Fruit fly (Drosophila melanogaster) whole organism, embryonic: ENCODE data around the gene Jhbp12.

ENCODE experiments used
- Bteb2 ChIP-seq: fragments of 200-800 bp; sonication (Bioruptor generic); optimal IDR thresholded peaks from 2 replicates; lab custom pipeline; 2016; ENCODE audit warnings: missing biosample characterization, missing genetic modification characterization
- CG1024 ChIP-seq: fragments of 200-800 bp; sonication (Bioruptor generic); IDR thresholded peaks from 2 replicates; pipeline ENCODE4 v1.3.6; 2022; ENCODE audit warnings: missing biosample characterization, missing genetic modification characterization
- CG10321 ChIP-seq: fragments of 200-800 bp; sonication (Bioruptor generic); IDR thresholded peaks from 2 replicates; pipeline ENCODE4 v1.3.6; 2022; ENCODE audit warnings: missing biosample characterization, missing genetic modification characterization
- CG11085 ChIP-seq: fragments of 200-800 bp; sonication (Bioruptor generic); IDR thresholded peaks from 2 replicates; pipeline ENCODE4 v1.3.6; 2022; ENCODE audit warnings: missing biosample characterization, missing genetic modification characterization
- CG11093 ChIP-seq: fragments of 200-800 bp; sonication (Bioruptor generic); IDR thresholded peaks from 3 replicates; pipeline ENCODE4 v1.3.6; 2022; ENCODE audit warnings: missing biosample characterization, missing genetic modification characterization
- CG11696 ChIP-seq: fragments of 200-800 bp; sonication (Bioruptor generic); IDR thresholded peaks from 2 replicates; pipeline ENCODE4 v1.3.6; 2022; ENCODE audit warnings: missing biosample characterization, missing genetic modification characterization
- CG12391 ChIP-seq: fragments of 200-800 bp; sonication (Bioruptor generic); optimal IDR thresholded peaks from 3 replicates; lab custom pipeline; 2018; ENCODE audit warnings: missing biosample characterization, mild to moderate bottlenecking, missing genetic modification characterization, moderate library complexity
- CG13894 ChIP-seq: fragments of 200-800 bp; sonication (Bioruptor generic); optimal IDR thresholded peaks from 3 replicates; lab custom pipeline; 2018; ENCODE audit warnings: missing biosample characterization, mild to moderate bottlenecking, missing genetic modification characterization, moderate library complexity
- CG14014 ChIP-seq: fragments of 200-800 bp; sonication (Bioruptor generic); IDR thresholded peaks from 2 replicates; pipeline ENCODE4 v1.3.6; 2022; ENCODE audit warnings: missing biosample characterization, missing genetic modification characterization
- CG14441 ChIP-seq: fragments of 200-800 bp; sonication (Bioruptor generic); IDR thresholded peaks from 2 replicates; pipeline ENCODE4 v1.3.6; 2022; ENCODE audit warnings: missing biosample characterization, missing genetic modification characterization
- CG14965 ChIP-seq: fragments of 200-800 bp; sonication (Bioruptor generic); optimal IDR thresholded peaks from 2 replicates; lab custom pipeline; 2016; ENCODE audit warnings: missing biosample characterization, missing genetic modification characterization, borderline replicate concordance
- CG15073 ChIP-seq: fragments of 200-800 bp; sonication (Bioruptor generic); optimal IDR thresholded peaks from 2 replicates; lab custom pipeline; 2016; ENCODE audit warnings: missing biosample characterization, missing genetic modification characterization
- CG15479 ChIP-seq: fragments of 200-800 bp; sonication (Bioruptor generic); optimal IDR thresholded peaks from 3 replicates; lab custom pipeline; 2019; ENCODE audit warnings: missing biosample characterization, mild to moderate bottlenecking, missing genetic modification characterization, moderate library complexity
- CG1647 ChIP-seq: fragments of 200-800 bp; sonication (Bioruptor generic); optimal IDR thresholded peaks from 3 replicates; lab custom pipeline; 2016; ENCODE audit warnings: missing biosample characterization, missing genetic modification characterization
- CG1792 ChIP-seq: fragments of 200-800 bp; sonication (Bioruptor generic); optimal IDR thresholded peaks from 2 replicates; lab custom pipeline; 2016; ENCODE audit warnings: missing biosample characterization, missing genetic modification characterization
- CG18599 ChIP-seq: fragments of 200-800 bp; sonication (Bioruptor generic); optimal IDR thresholded peaks from 3 replicates; lab custom pipeline; 2017; ENCODE audit warnings: missing biosample characterization, missing genetic modification characterization, mild to moderate bottlenecking, moderate library complexity, missing genetic modification reagents
- CG2678 ChIP-seq: fragments of 200-800 bp; sonication (Bioruptor generic); optimal IDR thresholded peaks from 3 replicates; lab custom pipeline; 2019; ENCODE audit warnings: missing biosample characterization, mild to moderate bottlenecking, missing genetic modification characterization, moderate library complexity
- CG42726 ChIP-seq: fragments of 200-800 bp; sonication (Bioruptor generic); IDR thresholded peaks from 2 replicates; pipeline ENCODE4 v1.3.6; 2022; ENCODE audit warnings: missing biosample characterization, missing genetic modification characterization; ENCODE audit not compliant: partially characterized antibody
- CG4328 ChIP-seq: fragments of 200-800 bp; sonication (Bioruptor generic); optimal IDR thresholded peaks from 3 replicates; lab custom pipeline; 2017; ENCODE audit warnings: missing biosample characterization, missing genetic modification reagents, missing genetic modification characterization
- CG4360 ChIP-seq: fragments of 200-800 bp; sonication (Bioruptor generic); IDR thresholded peaks from 2 replicates; pipeline ENCODE4 v1.3.6; 2022; ENCODE audit warnings: missing biosample characterization, missing genetic modification characterization
- CG4404 ChIP-seq: fragments of 200-800 bp; sonication (Bioruptor generic); IDR thresholded peaks from 2 replicates; pipeline ENCODE4 v1.3.6; 2022; ENCODE audit warnings: missing biosample characterization, missing genetic modification characterization
- CG6683 ChIP-seq: fragments of 200-800 bp; sonication (Bioruptor generic); optimal IDR thresholded peaks from 2 replicates; lab custom pipeline; 2017; ENCODE audit warnings: missing biosample characterization, mild to moderate bottlenecking, missing genetic modification characterization, missing genetic modification reagents
- CG6765 ChIP-seq: fragments of 200-800 bp; sonication (Bioruptor generic); optimal IDR thresholded peaks from 3 replicates; lab custom pipeline; 2017; ENCODE audit warnings: missing biosample characterization, mild to moderate bottlenecking, missing genetic modification characterization
- CG7271 ChIP-seq: fragments of 200-800 bp; sonication (Bioruptor generic); optimal IDR thresholded peaks from 2 replicates; lab custom pipeline; 2018; ENCODE audit warnings: missing biosample characterization, mild to moderate bottlenecking, missing genetic modification characterization, moderate library complexity
- CG7745 ChIP-seq: fragments of 200-800 bp; sonication (Bioruptor generic); optimal IDR thresholded peaks from 2 replicates; lab custom pipeline; 2018; ENCODE audit warnings: missing biosample characterization, mild to moderate bottlenecking, missing genetic modification characterization, moderate library complexity
- CG8359 ChIP-seq: fragments of 200-800 bp; sonication (Bioruptor generic); optimal IDR thresholded peaks from 2 replicates; lab custom pipeline; 2017; ENCODE audit warnings: missing biosample characterization, mild to moderate bottlenecking, missing genetic modification characterization, borderline replicate concordance
- CTCF ChIP-seq: fragments of 200-800 bp; sonication (Bioruptor generic); optimal IDR thresholded peaks from 2 replicates; lab custom pipeline; 2017; ENCODE audit warnings: missing biosample characterization, mild to moderate bottlenecking, missing genetic modification characterization, moderate library complexity
- CoRest ChIP-seq: fragments of 200-800 bp; sonication (Bioruptor generic); optimal IDR thresholded peaks from 3 replicates; lab custom pipeline; 2018; ENCODE audit warnings: missing biosample characterization, mild to moderate bottlenecking, missing genetic modification characterization, moderate library complexity
- D19A ChIP-seq: fragments of 200-800 bp; optimal IDR thresholded peaks from 3 replicates; lab custom pipeline; 2019; ENCODE audit warnings: missing biosample characterization, mild to moderate bottlenecking, missing genetic modification characterization, moderate library complexity
- D19B ChIP-seq: fragments of 200-800 bp; sonication (Bioruptor generic); optimal IDR thresholded peaks from 2 replicates; lab custom pipeline; 2017; ENCODE audit warnings: missing biosample characterization, mild to moderate bottlenecking, missing genetic modification characterization
- Ets65A ChIP-seq: fragments of 200-800 bp; sonication (Bioruptor generic); peaks from one replicate; lab custom pipeline; 2016; ENCODE audit warnings: missing biosample characterization, missing genetic modification characterization
- Fer3 ChIP-seq: fragments of 200-800 bp; sonication (Bioruptor generic); optimal IDR thresholded peaks from 2 replicates; lab custom pipeline; 2018; ENCODE audit warnings: missing biosample characterization, mild to moderate bottlenecking, missing genetic modification characterization, moderate library complexity
- Hr39 ChIP-seq: fragments of >200 bp; optimal IDR thresholded peaks from 2 replicates; lab custom pipeline; 2017
- MTF-1 ChIP-seq: fragments of 200-800 bp; sonication (Bioruptor generic); optimal IDR thresholded peaks from 2 replicates; lab custom pipeline; 2018; ENCODE audit warnings: missing biosample characterization, mild to moderate bottlenecking, missing genetic modification characterization, borderline replicate concordance
- Opbp ChIP-seq: fragments of 200-800 bp; sonication (Bioruptor generic); IDR thresholded peaks from 3 replicates; pipeline ENCODE4 v1.3.6; 2022; ENCODE audit warnings: missing biosample characterization, missing genetic modification characterization; ENCODE audit not compliant: partially characterized antibody
- Tbp ChIP-seq: fragments of >200 bp; optimal IDR thresholded peaks from 2 replicates; lab custom pipeline; 2018; ENCODE audit warnings: missing biosample characterization, missing genetic modification characterization
- ase ChIP-seq: fragments of 200-800 bp; sonication (Bioruptor generic); IDR thresholded peaks from 3 replicates; pipeline ENCODE4 v1.3.6; 2022; ENCODE audit warnings: missing biosample characterization, missing genetic modification characterization
- az2 ChIP-seq: fragments of 200-800 bp; sonication (Bioruptor generic); optimal IDR thresholded peaks from 3 replicates; lab custom pipeline; 2016; ENCODE audit warnings: missing biosample characterization, missing genetic modification characterization
- chm ChIP-seq: fragments of 200-800 bp; sonication (Bioruptor generic); IDR thresholded peaks from 2 replicates; pipeline ENCODE4 v1.3.6; 2022; ENCODE audit warnings: missing biosample characterization, missing genetic modification characterization
- dpn ChIP-seq, 2 experiments: fragments of 200-800 bp; sonication (Bioruptor generic); optimal IDR thresholded peaks; 3 replicates each; lab custom pipeline; 2016; ENCODE audit warnings: missing biosample characterization in 2 of 2, missing genetic modification characterization in 2 of 2
- ems ChIP-seq: fragments of 200-800 bp; sonication (Bioruptor generic); optimal IDR thresholded peaks from 3 replicates; lab custom pipeline; 2016; ENCODE audit warnings: missing biosample characterization, missing genetic modification characterization
- esg ChIP-seq: fragments of 200-800 bp; sonication (Bioruptor generic); conservative IDR thresholded peaks from 2 replicates; pipeline ENCODE4 v1.3.6; 2022; ENCODE audit warnings: missing biosample characterization, missing genetic modification characterization
- eyg ChIP-seq: fragments of 200-800 bp; sonication (Bioruptor generic); optimal IDR thresholded peaks from 3 replicates; lab custom pipeline; 2016; ENCODE audit warnings: missing biosample characterization, missing genetic modification characterization
- ham ChIP-seq: fragments of 200-800 bp; sonication (Bioruptor generic); IDR thresholded peaks from 2 replicates; pipeline ENCODE4 v1.3.6; 2022; ENCODE audit warnings: missing biosample characterization, missing genetic modification characterization
- hb ChIP-seq: fragments of 200-800 bp; sonication (Bioruptor generic); IDR thresholded peaks from 3 replicates; pipeline ENCODE4 v1.3.6; 2022; ENCODE audit warnings: missing biosample characterization, missing genetic modification characterization; ENCODE audit not compliant: partially characterized antibody
- hth ChIP-seq: fragments of >200 bp; optimal IDR thresholded peaks from 2 replicates; lab custom pipeline; 2017; ENCODE audit warnings: inconsistent platforms
- kni ChIP-seq: fragments of 200-800 bp; sonication (Bioruptor generic); optimal IDR thresholded peaks from 3 replicates; lab custom pipeline; 2017; ENCODE audit warnings: mild to moderate bottlenecking, missing biosample characterization, missing genetic modification reagents, missing genetic modification characterization
- lov ChIP-seq, 2 experiments: fragments of 200-800 bp in 1 of 2; fragments of >200 bp in 1 of 2; sonication (Bioruptor generic) in 1 of 2; IDR thresholded peaks in 1 of 2; optimal IDR thresholded peaks in 1 of 2; 2 replicates in 1 of 2; 3 replicates in 1 of 2; pipeline versions ENCODE4 v1.3.6 to Lab custom; 2017 to 2022; ENCODE audit warnings: missing biosample characterization in 1 of 2, missing genetic modification characterization in 1 of 2
- mirr ChIP-seq: fragments of 200-800 bp; sonication (Bioruptor generic); optimal IDR thresholded peaks from 3 replicates; lab custom pipeline; 2018; ENCODE audit warnings: missing biosample characterization, mild to moderate bottlenecking, missing genetic modification characterization
- repo ChIP-seq: fragments of 200-800 bp; sonication (Bioruptor generic); optimal IDR thresholded peaks from 2 replicates; lab custom pipeline; 2016; ENCODE audit warnings: missing biosample characterization, missing genetic modification characterization
- sob ChIP-seq: fragments of 200-800 bp; sonication (Bioruptor generic); IDR thresholded peaks from 2 replicates; pipeline ENCODE4 v1.3.6; 2022; ENCODE audit warnings: missing biosample characterization, missing genetic modification characterization
- sr ChIP-seq: fragments of 200-800 bp; sonication (Bioruptor generic); IDR thresholded peaks from 3 replicates; pipeline ENCODE4 v1.3.6; 2022; ENCODE audit warnings: missing biosample characterization, missing genetic modification characterization
- ssp ChIP-seq: fragments of 200-800 bp; sonication (Bioruptor generic); IDR thresholded peaks from 2 replicates; pipeline ENCODE4 v1.3.6; 2022; ENCODE audit warnings: missing biosample characterization, missing genetic modification characterization

Gene Jhbp12

DNA sequence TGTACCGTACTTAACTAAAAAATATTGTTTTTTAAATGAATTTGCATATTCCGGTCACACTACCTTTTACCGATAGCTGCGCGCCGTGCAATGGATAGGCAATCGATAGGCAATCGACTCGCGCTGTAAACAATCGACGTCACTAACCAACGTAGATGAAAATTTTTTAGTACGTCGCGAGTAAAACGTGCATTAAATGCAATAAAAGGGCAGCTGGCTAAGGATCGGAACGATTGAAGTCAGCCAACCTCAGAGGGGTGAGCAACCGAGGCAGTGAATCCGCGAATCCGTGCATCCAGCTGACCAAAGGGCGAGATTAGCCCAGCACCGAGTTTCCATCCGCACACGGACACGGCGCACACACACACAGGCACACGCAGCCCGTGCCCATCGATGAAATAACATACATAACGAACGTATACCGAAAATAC, 6.4 kb upstream of the Jhbp12 start, which contains the start of gene Pp1alpha-96A (continued):
- peak; percentile 89 for TF ChIP-seq hb
- TF ChIP-seq D19B: no peak
- TF ChIP-seq Ets65A (GFP tag; lab: Kevin White, UChicago): no peak
- TF ChIP-seq CG15073 (GFP tag; lab: Kevin White, UChicago): no peak
- no peak for TF ChIP-seq CG7271 (tag; lab: Kevin White, UChicago)
- no peak for TF ChIP-seq CG4328
- no peak for TF ChIP-seq CG7745 (tag; lab: Kevin White, UChicago)
- no peak for TF ChIP-seq Tbp (GFP tag; lab: Kevin White, UChicago)
- no peak for TF ChIP-seq kni (GFP tag; lab: Kevin White, UChicago)
- TF ChIP-seq sob (GFP tag; lab: Robert Waterston, UW): no peak
- no peak for TF ChIP-seq lov (optimal IDR thresholded peaks at IDR 0.05; lab: Kevin White, UChicago)
- no peak for TF ChIP-seq lov (GFP tag; IDR thresholded peaks at IDR 0.05; lab: Robert Waterston, UW)
- TF ChIP-seq hth (lab: Kevin White, UChicago): no peak
- no peak for TF ChIP-seq CG6765 (GFP tag; lab: Kevin White, UChicago)
- no peak for TF ChIP-seq dpn (GFP tag; optimal IDR thresholded peaks at IDR 0.05; lab: Kevin White, UChicago)
- TF ChIP-seq CG6683: no peak
- TF ChIP-seq CG11085 (GFP tag; lab: Robert Waterston, UW): no peak
- no peak for TF ChIP-seq D19A
- TF ChIP-seq chm (GFP tag; lab: Robert Waterston, UW): no peak
- TF ChIP-seq CG4404 (GFP tag; lab: Robert Waterston, UW): no peak
- no peak for TF ChIP-seq CG2678 (tag; lab: Kevin White, UChicago)
- peak; percentile 23 for TF ChIP-seq CG12391 (tag; lab: Kevin White, UChicago)
- no peak for TF ChIP-seq CG11696 (GFP tag; lab: Robert Waterston, UW)
- peak; percentile 27 for TF ChIP-seq Bteb2
- TF ChIP-seq CG1792: no peak
- TF ChIP-seq ems: no peak
- TF ChIP-seq CG18599: no peak
- TF ChIP-seq CG15479 (GFP tag; lab: Kevin White, UChicago): no peak
- no peak for TF ChIP-seq CG11093
- no peak for TF ChIP-seq CG14014 (GFP tag; lab: Robert Waterston, UW)
- TF ChIP-seq ase (GFP tag; lab: Robert Waterston, UW): no peak
- no peak for TF ChIP-seq Fer3 (tag; lab: Kevin White, UChicago)
- TF ChIP-seq sr (GFP tag; lab: Robert Waterston, UW): no peak
- no peak for TF ChIP-seq CG1024
- no peak for TF ChIP-seq esg (GFP tag; lab: Robert Waterston, UW)
- no peak for TF ChIP-seq repo
- no peak for TF ChIP-seq CG8359 (GFP tag; lab: Kevin White, UChicago)
- no peak for TF ChIP-seq ssp (GFP tag; lab: Robert Waterston, UW)
- TF ChIP-seq CoRest (tag; lab: Kevin White, UChicago): peak; percentile 16
- no peak for TF ChIP-seq CG10321 (GFP tag; lab: Robert Waterston, UW)
- no peak for TF ChIP-seq CG14965 (GFP tag; lab: Kevin White, UChicago)
- TF ChIP-seq Opbp (GFP tag; lab: Robert Waterston, UW): peak; percentile 93
- TF ChIP-seq CG42726 (GFP tag; lab: Robert Waterston, UW): peak; percentile 87
- TF ChIP-seq ham (GFP tag; lab: Robert Waterston, UW): no peak
- TF ChIP-seq eyg: no peak
- no peak for TF ChIP-seq MTF-1 (GFP tag; lab: Kevin White, UChicago)
- no peak for TF ChIP-seq CG4360
- no peak for TF ChIP-seq CG13894 (tag; lab: Kevin White, UChicago)
- no peak for TF ChIP-seq az2
- TF ChIP-seq CG1647: no peak
- no peak for TF ChIP-seq Hr39 (lab: Kevin White, UChicago)
- no peak for TF ChIP-seq CG14441 (GFP tag; lab: Robert Waterston, UW)
- peak; percentile 18 for TF ChIP-seq CTCF (GFP tag; lab: Kevin White, UChicago)
- TF ChIP-seq mirr (GFP tag; lab: Kevin White, UChicago): no peak
